Worm (Caenorhabditis elegans) whole organism, mixed stage, embryonic: ENCODE measurements around the gene acy-4.

Experiments
- bed-3 ChIP-seq: fragments of 200-800 bp; sonication (Bioruptor generic); optimal IDR thresholded peaks from 3 replicates; lab custom pipeline; 2018; ENCODE audit warnings: mild to moderate bottlenecking, missing genetic modification characterization, moderate library complexity, missing compliant biosample characterization
- mep-1 ChIP-seq: fragments of 150-350 bp; optimal IDR thresholded peaks from 2 replicates; lab custom pipeline; 2017; ENCODE audit warnings: missing biosample characterization, missing genetic modification reagents, missing genetic modification characterization, inconsistent platforms
- mls-2 ChIP-seq: sonication (generic microtip); optimal IDR thresholded peaks from 2 replicates; lab custom pipeline; 2016; ENCODE audit warnings: mild to moderate bottlenecking, missing genetic modification characterization, moderate library complexity, missing compliant biosample characterization
- sptf-1 ChIP-seq: sonication (generic microtip); optimal IDR thresholded peaks from 2 replicates; lab custom pipeline; 2017; ENCODE audit warnings: mild to moderate bottlenecking, missing genetic modification characterization, moderate library complexity, missing compliant biosample characterization
- unc-62 ChIP-seq: fragments of 150-350 bp; optimal IDR thresholded peaks from 2 replicates; lab custom pipeline; 2014; ENCODE audit warnings: missing biosample characterization, missing genetic modification reagents, missing genetic modification characterization

DNA sequence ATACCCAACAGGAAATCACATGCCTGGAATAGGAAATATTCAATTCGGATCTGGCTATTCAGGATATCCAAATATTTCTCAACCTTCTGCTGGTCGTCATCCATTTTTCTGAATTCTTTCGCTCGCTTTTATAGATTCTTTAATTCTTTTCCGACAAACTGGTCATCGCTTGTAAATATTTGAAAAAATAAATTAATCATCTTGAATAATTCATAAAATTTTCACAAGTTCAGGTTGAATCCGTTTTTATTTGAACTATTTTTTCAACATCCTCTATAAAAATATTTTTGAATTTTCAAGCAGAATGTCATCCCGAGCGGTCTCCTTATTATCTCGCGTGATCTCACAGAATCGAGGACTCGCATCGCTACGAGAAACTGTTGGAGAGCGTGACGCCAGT, 37.3 kb downstream of the acy-4 start, which contains the start of gene mrpl-48:
- TF ChIP-seq sptf-1 (tag; lab: Kevin White, UChicago), result no peak
- no peak for TF ChIP-seq unc-62 (GFP tag; lab: Kevin White, UChicago)
- no peak for TF ChIP-seq mls-2
- no peak for TF ChIP-seq bed-3 (GFP tag; lab: Kevin White, UChicago)
- TF ChIP-seq mep-1 (tag; lab: Kevin White, UChicago), result no peak
